Worm (Caenorhabditis elegans) whole organism, early embryonic: Measurements from ENCODE around the gene srh-180.

ENCODE experiments used
- F13C5.2 ChIP-seq: sonication (generic microtip); optimal IDR thresholded peaks from 2 replicates; lab custom pipeline; 2017; ENCODE audit warnings: mild to moderate bottlenecking, missing genetic modification characterization, inconsistent platforms, missing compliant biosample characterization
- aly-1 ChIP-seq: sonication (generic microtip); optimal IDR thresholded peaks from 2 replicates; lab custom pipeline; 2016; ENCODE audit warnings: missing genetic modification characterization, missing compliant biosample characterization
- ama-1 ChIP-seq: fragments of 150-350 bp; optimal IDR thresholded peaks from 2 replicates; lab custom pipeline; 2014
- ceh-36 ChIP-seq: sonication (generic microtip); optimal IDR thresholded peaks from 2 replicates; lab custom pipeline; 2016; ENCODE audit warnings: missing genetic modification characterization, inconsistent platforms, missing compliant biosample characterization

ce11 chrV:16275347-16275746, 42.0 kb upstream of the srh-180 start, which contains the start of gene pacl-1:
- TF ChIP-seq ceh-36 (no peak), ama-1 (no peak), aly-1 (no peak), F13C5.2 (tag; lab: Kevin White, UChicago) (no peak)
